Fruit fly (Drosophila melanogaster): ENCODE measurements around the gene GCS1.

GCS1 gene

dm6 chrX:11384023-11384444 lies 36.2 kb upstream of the GCS1 start (continued):
- TF ChIP-seq chinmo (GFP tag; IDR thresholded peaks at IDR 0.05; ENCODE audit: partially characterized antibody) (no peak), hb (GFP tag; IDR thresholded peaks at IDR 0.05; ENCODE audit: partially characterized antibody) (0 out of 3 replicates have a peak, but pooled peaks have one; percentile 26), lmd (GFP tag; IDR thresholded peaks at IDR 0.05) (peak; percentile 80), dmrt11E (tag; optimal IDR thresholded peaks at IDR 0.05) (no peak), CG3726 (GFP tag; IDR thresholded peaks at IDR 0.05) (peak; percentile 61; the same call in 1 of the 3 replicates), jigr1 (GFP tag; IDR thresholded peaks at IDR 0.05) (peak; percentile 46; the same call in 1 of the 3 replicates), org-1 (GFP tag; optimal IDR thresholded peaks at IDR 0.05) (peak; percentile 54), hkb (optimal IDR thresholded peaks at IDR 0.05) (no peak), hkb (GFP tag; IDR thresholded peaks at IDR 0.05) (peak; percentile 73), Atf-2 (GFP tag; optimal IDR thresholded peaks at IDR 0.05) (peak; percentile 22), CG13894 (tag; optimal IDR thresholded peaks at IDR 0.05) (peak; percentile 81), sima (GFP tag; optimal IDR thresholded peaks at IDR 0.05) (no peak), Gug (GFP tag; IDR thresholded peaks at IDR 0.05) (peak; percentile 76; the same call in 3 of the 4 replicates), CG6854 (GFP tag; optimal IDR thresholded peaks at IDR 0.05) (peak; percentile 58), Ada2b (GFP tag; IDR thresholded peaks at IDR 0.05) (peak; percentile 82), zf30C (GFP tag; optimal IDR thresholded peaks at IDR 0.05) (no peak), sens (GFP tag) (peak; percentile 80), CG13424 (tag; optimal IDR thresholded peaks at IDR 0.05) (peak; percentile 69), rib (GFP tag; IDR thresholded peaks at IDR 0.05) (peak; percentile 58; the same call in 1 of the 2 replicates), CG8281 (tag; optimal IDR thresholded peaks at IDR 0.05) (peak; percentile 42), cad (GFP tag; optimal IDR thresholded peaks at IDR 0.05) (no peak), Bteb2 (GFP tag; optimal IDR thresholded peaks at IDR 0.05) (peak; percentile 34), E2f1 (GFP tag; IDR thresholded peaks at IDR 0.05) (peak; percentile 71), Ptx1 (GFP tag; IDR thresholded peaks at IDR 0.05) (peak; percentile 83), Atf3 (GFP tag; optimal IDR thresholded peaks at IDR 0.05) (no peak), otp (GFP tag; IDR thresholded peaks at IDR 0.05) (no peak), az2 (GFP tag; optimal IDR thresholded peaks at IDR 0.05) (peak; percentile 21), CG9797 (GFP tag; optimal IDR thresholded peaks at IDR 0.05) (no peak), Hr78 (GFP tag; optimal IDR thresholded peaks at IDR 0.05) (no peak), h (optimal IDR thresholded peaks at IDR 0.05) (no peak), Chrac-16 (GFP tag; optimal IDR thresholded peaks at IDR 0.05) (peak; percentile 50), twi (tag; optimal IDR thresholded peaks at IDR 0.05) (no peak), CG31441 (GFP tag; IDR thresholded peaks at IDR 0.05) (peak; percentile 60; the same call in 1 of the 2 replicates), CG1529 (GFP tag; optimal IDR thresholded peaks at IDR 0.05) (no peak), Eip74EF (GFP tag; optimal IDR thresholded peaks at IDR 0.05) (no peak), eyg (GFP tag; optimal IDR thresholded peaks at IDR 0.05) (no peak), Mrtf (GFP tag; IDR thresholded peaks at IDR 0.05) (peak; percentile 74; the same call in 1 of the 3 replicates), jing (GFP tag; optimal IDR thresholded peaks at IDR 0.05) (no peak), inv (GFP tag; IDR thresholded peaks at IDR 0.05; ENCODE audit: partially characterized antibody) (no peak), Lpt (GFP tag; optimal IDR thresholded peaks at IDR 0.05) (no peak), shn (GFP tag; optimal IDR thresholded peaks at IDR 0.05) (no peak), CG17802 (tag; optimal IDR thresholded peaks at IDR 0.05) (no peak), CG5180 (GFP tag; optimal IDR thresholded peaks at IDR 0.05) (no peak), Bgb (GFP tag; IDR thresholded peaks at IDR 0.05; ENCODE audit: partially characterized antibody) (no peak), NfI (GFP tag; optimal IDR thresholded peaks at IDR 0.05) (peak; percentile 69), ATbp (GFP tag; optimal IDR thresholded peaks at IDR 0.05) (peak; percentile 53), disco-r (GFP tag; optimal IDR thresholded peaks at IDR 0.05) (no peak), Ravus (GFP tag; IDR thresholded peaks at IDR 0.05) (peak; percentile 38; the same call in 1 of the 2 replicates), CG6654 (GFP tag; optimal IDR thresholded peaks at IDR 0.05) (no peak), lilli (GFP tag; optimal IDR thresholded peaks at IDR 0.05) (peak; percentile 86), Xrp1 (GFP tag; IDR thresholded peaks at IDR 0.05) (peak; percentile 69), Kr (GFP tag; optimal IDR thresholded peaks at IDR 0.05) (no peak)
